Worm (Caenorhabditis elegans): ENCODE results near the gene ZK892.3.
A peak's percentile ranks its signal among the peaks of the same experiment; 100 is the strongest.

Gene ZK892.3

DNA sequence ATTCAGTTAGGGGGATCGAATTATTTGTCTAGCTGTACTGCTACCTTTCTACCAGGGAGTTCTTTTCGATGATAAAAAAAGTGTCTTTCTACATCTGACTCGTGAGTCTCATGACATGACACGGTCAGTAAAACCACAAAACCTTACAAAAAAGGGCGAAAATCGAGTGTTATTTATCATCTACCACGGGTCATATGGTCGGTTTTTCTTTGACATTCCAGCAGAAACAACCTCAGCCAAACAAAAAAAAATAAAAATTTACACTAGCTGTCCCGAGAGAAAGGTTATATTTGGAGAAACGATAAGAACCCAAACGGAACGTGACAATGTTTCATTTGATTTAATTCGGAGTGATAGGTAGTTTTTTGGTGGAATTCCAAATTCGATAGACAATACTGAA is 18.0 kb downstream of the ZK892.3 start (continued):
- no peak for TF ChIP-seq ztf-6 (GFP tag; IDR thresholded peaks at IDR 0.05)
- no peak for TF ChIP-seq hlh-26 (GFP tag; conservative IDR thresholded peaks at IDR 0.05)
- no peak for TF ChIP-seq attf-6 (GFP tag; IDR thresholded peaks at IDR 0.05)
- no peak for TF ChIP-seq snpc-3.4 (tag; optimal IDR thresholded peaks at IDR 0.05)
- no peak for TF ChIP-seq F10E7.11 (tag; optimal IDR thresholded peaks at IDR 0.05)

DNA sequence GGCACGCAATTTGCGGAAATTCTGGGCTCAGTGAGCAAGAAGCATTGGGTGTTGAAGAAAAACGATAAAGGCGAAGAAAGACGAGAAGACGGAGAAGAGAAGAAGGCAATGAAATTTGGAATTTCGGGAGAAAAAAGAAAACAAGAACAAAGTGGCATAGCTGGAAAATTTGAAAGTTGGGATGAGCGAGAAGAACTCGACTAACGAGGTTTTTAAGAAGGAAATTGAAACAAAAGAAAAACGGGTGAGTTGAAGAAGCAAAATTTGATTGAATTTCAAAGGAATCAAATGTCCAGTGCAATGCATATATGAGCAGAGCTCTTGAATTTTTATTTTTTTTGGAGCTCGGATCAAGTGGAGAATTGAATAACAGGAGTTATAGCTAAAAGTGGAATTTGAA is 20.1 kb downstream of the ZK892.3 start:
- no peak for TF ChIP-seq cebp-1 (GFP tag; IDR thresholded peaks at IDR 0.05)
- TF ChIP-seq cebp-1 (tag; optimal IDR thresholded peaks at IDR 0.05), result no peak
- no peak for TF ChIP-seq mes-4 (tag; optimal IDR thresholded peaks at IDR 0.05)
- TF ChIP-seq ets-4 (GFP tag; optimal IDR thresholded peaks at IDR 0.05), result no peak
- no peak for TF ChIP-seq snpc-4 (GFP tag; optimal IDR thresholded peaks at IDR 0.05)
- TF ChIP-seq snpc-4 (tag; optimal IDR thresholded peaks at IDR 0.05), result no peak
- no peak for TF ChIP-seq nfyb-1 (GFP tag; IDR thresholded peaks at IDR 0.05)
- no peak for TF ChIP-seq ztf-6 (GFP tag; IDR thresholded peaks at IDR 0.05)
- TF ChIP-seq Y67H2A.10 (GFP tag; conservative IDR thresholded peaks at IDR 0.05), result no peak

DNA sequence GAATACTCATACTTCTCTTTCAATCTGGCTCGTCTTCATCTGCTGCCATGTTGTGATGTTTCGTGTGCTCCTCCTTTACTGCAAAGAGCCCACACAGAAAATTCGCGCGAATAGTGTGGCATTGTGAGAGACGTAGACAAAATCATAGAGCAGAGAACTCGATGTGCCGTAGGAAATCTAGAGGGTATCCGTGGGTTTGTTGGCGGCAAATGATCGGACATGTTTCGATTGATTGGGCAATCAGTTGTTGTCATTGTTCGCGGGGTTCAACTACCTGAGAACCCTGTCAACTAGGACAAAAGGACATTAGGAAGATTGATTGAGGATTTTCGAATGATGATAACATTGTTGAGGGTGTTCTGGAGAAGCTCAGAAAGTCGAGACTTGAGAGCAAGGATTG is 23.4 kb downstream of the ZK892.3 start:
- TF ChIP-seq B0261.1 (tag; optimal IDR thresholded peaks at IDR 0.05), result no peak
- no peak for TF ChIP-seq F39B2.1 (GFP tag; IDR thresholded peaks at IDR 0.05)
- TF ChIP-seq F57C9.4 (tag; optimal IDR thresholded peaks at IDR 0.05), result no peak

DNA sequence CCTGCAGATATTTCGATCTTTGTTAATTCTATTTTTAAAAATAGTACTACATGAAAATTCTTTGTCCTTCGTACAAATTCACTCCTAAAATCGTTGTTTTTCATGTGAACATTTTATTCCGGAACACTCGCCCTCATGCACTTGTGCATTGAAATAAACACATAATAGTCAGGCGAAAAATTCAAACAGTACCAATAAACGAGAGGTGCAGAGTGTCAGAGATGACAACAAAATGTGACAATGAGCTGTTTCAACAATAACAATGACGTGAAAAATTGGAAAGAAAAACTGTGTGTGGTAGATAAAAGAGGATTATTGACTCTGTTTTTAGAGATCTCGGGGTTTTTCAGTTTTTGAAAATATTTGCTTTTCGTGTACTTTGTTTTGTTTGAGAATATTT is 26.5 kb downstream of the ZK892.3 start, which contains the start of gene F52H3.6:
Gene F52H3.6, minus strand, starts transcription at position 228 of the 400 bp plus-strand sequence.
- TF ChIP-seq nhr-80 (tag; optimal IDR thresholded peaks at IDR 0.05) (peak; percentile 33), lsl-1 (GFP tag; optimal IDR thresholded peaks at IDR 0.05) (no peak), bed-2 (GFP tag; IDR thresholded peaks at IDR 0.05) (no peak), somi-1 (GFP tag; optimal IDR thresholded peaks at IDR 0.05) (no peak), ztf-18 (tag; optimal IDR thresholded peaks at IDR 0.05) (no peak)

DNA sequence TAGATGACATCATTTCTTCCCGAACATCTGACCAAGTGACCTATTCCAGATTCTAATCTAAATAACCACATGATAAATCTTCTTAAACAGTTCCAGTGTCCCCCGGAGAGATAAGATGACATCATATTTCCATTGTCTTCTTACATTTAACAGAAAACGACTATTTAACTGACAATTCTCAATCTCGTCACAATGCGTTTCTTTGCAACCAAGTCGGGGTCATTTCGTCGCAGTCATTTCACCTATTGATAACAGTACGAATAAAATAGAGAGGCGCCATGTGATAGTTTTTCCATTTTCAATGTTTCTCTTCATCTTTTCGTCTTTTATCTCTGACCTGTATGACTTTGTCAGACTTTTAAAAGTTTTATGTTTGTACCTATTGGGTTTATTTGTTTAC is 27.4 kb downstream of the ZK892.3 start:
- TF ChIP-seq nhr-80 (tag; optimal IDR thresholded peaks at IDR 0.05), result peak; percentile 59
- no peak for TF ChIP-seq ccch-3 (GFP tag; optimal IDR thresholded peaks at IDR 0.05)
- peak; percentile 5 for TF ChIP-seq tbp1 (GFP tag; optimal IDR thresholded peaks at IDR 0.05)
- TF ChIP-seq atf-7 (tag; optimal IDR thresholded peaks at IDR 0.05), result peak; percentile 75
- TF ChIP-seq F57C9.4 (tag; optimal IDR thresholded peaks at IDR 0.05), result no peak
- TF ChIP-seq lin-40 (tag; optimal IDR thresholded peaks at IDR 0.05), result no peak
- TF ChIP-seq C06A6.2 (GFP tag; conservative IDR thresholded peaks at IDR 0.05), result 0 out of 2 replicates have a peak, but pooled peaks have one; percentile 26
- TF ChIP-seq somi-1 (GFP tag; optimal IDR thresholded peaks at IDR 0.05), result peak; percentile 12
- TF ChIP-seq ztf-26 (tag; optimal IDR thresholded peaks at IDR 0.05), result peak; percentile 43
- TF ChIP-seq cebp-1 (GFP tag; IDR thresholded peaks at IDR 0.05), result no peak
- peak; percentile 40 for TF ChIP-seq cebp-1 (tag; optimal IDR thresholded peaks at IDR 0.05)
- TF ChIP-seq snpc-4 (GFP tag; optimal IDR thresholded peaks at IDR 0.05), result no peak
- no peak for TF ChIP-seq snpc-4 (tag; optimal IDR thresholded peaks at IDR 0.05)
- TF ChIP-seq attf-5 (GFP tag; optimal IDR thresholded peaks at IDR 0.05), result peak; percentile 52

DNA sequence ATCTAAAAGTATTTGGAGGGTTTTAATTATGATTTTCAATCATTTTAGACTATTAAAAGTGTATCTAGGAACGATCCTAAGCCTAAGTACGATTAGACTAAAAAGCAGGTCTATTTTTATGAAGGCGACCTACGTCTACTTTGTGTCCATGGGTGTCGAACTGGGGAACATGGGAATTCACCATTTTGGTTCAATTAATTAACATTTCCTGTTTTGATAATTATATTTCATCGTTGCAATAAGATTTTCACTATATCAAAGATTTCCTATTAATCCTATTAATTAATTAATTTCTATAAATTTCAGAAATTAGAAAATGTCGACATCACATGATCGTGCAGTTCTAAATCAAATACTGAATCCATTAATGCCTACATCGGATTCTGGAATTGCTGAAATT is 28.2 kb downstream of the ZK892.3 start, which contains the start of gene ttc-36:
Gene ttc-36, plus strand, starts transcription at position 301 of the 400 bp plus-strand sequence.
- TF ChIP-seq hrde-1 (tag; optimal IDR thresholded peaks at IDR 0.05; ENCODE audit: borderline replicate concordance), result no peak
- TF ChIP-seq ZK185.1 (tag; optimal IDR thresholded peaks at IDR 0.05; ENCODE audit: poor library complexity, severe bottlenecking), result no peak
- no peak for TF ChIP-seq lin-35 (GFP tag; optimal IDR thresholded peaks at IDR 0.05)

All from whole organism, young adult.